Fruit fly (Drosophila melanogaster) whole organism, embryonic: ENCODE measurements around the gene CG31886.
A peak's percentile ranks its signal among the peaks of the same experiment; 100 is the strongest.

Experiments used
- ATbp ChIP-seq: fragments of 200-800 bp; sonication (Bioruptor generic); optimal IDR thresholded peaks from 2 replicates; lab custom pipeline; 2017; ENCODE audit warnings: missing biosample characterization, mild to moderate bottlenecking, missing genetic modification characterization, missing genetic modification reagents
- B-H2 ChIP-seq: fragments of 200-800 bp; sonication (Bioruptor generic); optimal IDR thresholded peaks from 2 replicates; lab custom pipeline; 2018; ENCODE audit warnings: missing biosample characterization, mild to moderate bottlenecking, missing genetic modification characterization
- CG10321 ChIP-seq: fragments of 200-800 bp; sonication (Bioruptor generic); IDR thresholded peaks from 2 replicates; pipeline ENCODE4 v1.3.6; 2022; ENCODE audit warnings: missing biosample characterization, missing genetic modification characterization
- CG11723 ChIP-seq: fragments of 200-800 bp; sonication (Bioruptor generic); optimal IDR thresholded peaks from 2 replicates; lab custom pipeline; 2017; ENCODE audit warnings: missing biosample characterization, mild to moderate bottlenecking, missing genetic modification characterization
- CG12769 ChIP-seq: fragments of 200-800 bp; sonication (Bioruptor generic); optimal IDR thresholded peaks from 2 replicates; lab custom pipeline; 2019; ENCODE audit warnings: missing biosample characterization, mild to moderate bottlenecking, missing genetic modification characterization, moderate library complexity
- CG13624 ChIP-seq: fragments of 200-800 bp; sonication (Bioruptor generic); optimal IDR thresholded peaks from 2 replicates; lab custom pipeline; 2016; ENCODE audit warnings: missing biosample characterization, missing genetic modification characterization
- CG15011 ChIP-seq: fragments of 200-800 bp; sonication (Bioruptor generic); optimal IDR thresholded peaks from 3 replicates; lab custom pipeline; 2018; ENCODE audit warnings: missing biosample characterization, mild to moderate bottlenecking, missing genetic modification characterization
- CG15073 ChIP-seq: fragments of 200-800 bp; sonication (Bioruptor generic); optimal IDR thresholded peaks from 2 replicates; lab custom pipeline; 2016; ENCODE audit warnings: missing biosample characterization, missing genetic modification characterization
- CG17568 ChIP-seq: fragments of 200-800 bp; sonication (Bioruptor generic); optimal IDR thresholded peaks from 2 replicates; lab custom pipeline; 2018; ENCODE audit warnings: missing biosample characterization, mild to moderate bottlenecking, missing genetic modification characterization, moderate library complexity
- CG2199 ChIP-seq: fragments of 200-800 bp; sonication (Bioruptor generic); IDR thresholded peaks from 3 replicates; pipeline ENCODE4 v1.3.6; 2022; ENCODE audit warnings: missing biosample characterization, missing genetic modification characterization
- CG30403 ChIP-seq: fragments of 200-800 bp; sonication (Bioruptor generic); optimal IDR thresholded peaks from 3 replicates; lab custom pipeline; 2016; ENCODE audit warnings: missing biosample characterization, missing genetic modification characterization
- CG31365 ChIP-seq: fragments of 200-800 bp; sonication (Bioruptor generic); optimal IDR thresholded peaks from 2 replicates; lab custom pipeline; 2018; ENCODE audit warnings: missing biosample characterization, mild to moderate bottlenecking, missing genetic modification characterization
- CG32767 ChIP-seq: fragments of 200-800 bp; sonication (Bioruptor generic); IDR thresholded peaks from 2 replicates; pipeline ENCODE4 v1.3.6; 2022; ENCODE audit warnings: missing biosample characterization, missing genetic modification characterization
- CG4404 ChIP-seq: fragments of 200-800 bp; sonication (Bioruptor generic); IDR thresholded peaks from 2 replicates; pipeline ENCODE4 v1.3.6; 2022; ENCODE audit warnings: missing biosample characterization, missing genetic modification characterization
- CG6813 ChIP-seq: fragments of 200-800 bp; sonication (Bioruptor generic); optimal IDR thresholded peaks from 2 replicates; lab custom pipeline; 2017; ENCODE audit warnings: missing biosample characterization, missing genetic modification characterization, mild to moderate bottlenecking, moderate library complexity, missing genetic modification reagents
- CG7556 ChIP-seq: fragments of 200-800 bp; sonication (Bioruptor generic); optimal IDR thresholded peaks from 2 replicates; lab custom pipeline; 2017; ENCODE audit warnings: missing biosample characterization, mild to moderate bottlenecking, missing genetic modification characterization
- CG9797 ChIP-seq: fragments of 200-800 bp; sonication (Bioruptor generic); optimal IDR thresholded peaks from 3 replicates; lab custom pipeline; 2018; ENCODE audit warnings: missing biosample characterization, mild to moderate bottlenecking, missing genetic modification characterization
- Chrac-16 ChIP-seq: fragments of 200-800 bp; sonication (Bioruptor generic); optimal IDR thresholded peaks from 3 replicates; lab custom pipeline; 2016; ENCODE audit warnings: missing biosample characterization, missing genetic modification characterization
- D ChIP-seq, 2 experiments: fragments of 200-800 bp in 1 of 2; fragments of >200 bp in 1 of 2; sonication (Bioruptor generic) in 1 of 2; optimal IDR thresholded peaks; 2 replicates in 1 of 2; 3 replicates in 1 of 2; lab custom pipeline; 2017; ENCODE audit warnings: mild to moderate bottlenecking in 1 of 2, missing biosample characterization in 1 of 2, missing genetic modification characterization in 1 of 2, missing genetic modification reagents in 1 of 2
- Dbx ChIP-seq: fragments of 200-800 bp; sonication (Bioruptor generic); IDR thresholded peaks from 3 replicates; pipeline ENCODE4 v1.3.6; 2022; ENCODE audit warnings: missing biosample characterization, missing genetic modification characterization
- Gug ChIP-seq: fragments of 200-800 bp; sonication (Bioruptor generic); IDR thresholded peaks from 4 replicates; pipeline ENCODE4 v1.3.6; 2022; ENCODE audit warnings: missing biosample characterization, missing genetic modification characterization
- H2.0 ChIP-seq: fragments of 200-800 bp; sonication (Bioruptor generic); IDR thresholded peaks from 2 replicates; pipeline ENCODE4 v1.3.6; 2022; ENCODE audit warnings: missing biosample characterization, missing genetic modification characterization
- Hey ChIP-seq: fragments of 200-800 bp; sonication (Bioruptor generic); optimal IDR thresholded peaks from 3 replicates; lab custom pipeline; 2018; ENCODE audit warnings: missing biosample characterization, mild to moderate bottlenecking, missing genetic modification characterization
- HmgZ ChIP-seq: fragments of 200-800 bp; sonication (Bioruptor generic); optimal IDR thresholded peaks from 2 replicates; lab custom pipeline; 2018; ENCODE audit warnings: missing biosample characterization, mild to moderate bottlenecking, missing genetic modification characterization
- Hr51 ChIP-seq, 2 experiments: fragments of 200-800 bp; sonication (Bioruptor generic); optimal IDR thresholded peaks; 2 replicates in 1 of 2; 3 replicates in 1 of 2; lab custom pipeline; 2016 to 2018; ENCODE audit warnings: missing biosample characterization in 2 of 2, missing genetic modification characterization in 2 of 2, mild to moderate bottlenecking in 1 of 2, moderate library complexity in 1 of 2
- Mad ChIP-seq: fragments of 200-800 bp; sonication (Bioruptor generic); optimal IDR thresholded peaks from 2 replicates; lab custom pipeline; 2016; ENCODE audit warnings: missing biosample characterization, missing genetic modification characterization
- Myb ChIP-seq: fragments of 200-800 bp; sonication (Bioruptor generic); optimal IDR thresholded peaks from 2 replicates; lab custom pipeline; 2016; ENCODE audit warnings: missing biosample characterization, missing genetic modification characterization
- NK7.1 ChIP-seq: fragments of 200-800 bp; sonication (Bioruptor generic); optimal IDR thresholded peaks from 3 replicates; lab custom pipeline; 2016; ENCODE audit warnings: missing biosample characterization, missing genetic modification characterization
- Nf-YA ChIP-seq: fragments of 200-800 bp; sonication (Bioruptor generic); IDR thresholded peaks from 2 replicates; pipeline ENCODE4 v1.3.6; 2022; ENCODE audit warnings: missing biosample characterization, missing genetic modification characterization
- Ssrp ChIP-seq: fragments of 200-800 bp; sonication (Bioruptor generic); optimal IDR thresholded peaks from 2 replicates; lab custom pipeline; 2018; ENCODE audit warnings: missing biosample characterization, mild to moderate bottlenecking, missing genetic modification characterization, moderate library complexity
- ato ChIP-seq: fragments of 200-800 bp; sonication (Bioruptor generic); IDR thresholded peaks from 2 replicates; pipeline ENCODE4 v1.3.6; 2022; ENCODE audit warnings: missing biosample characterization, missing genetic modification characterization; ENCODE audit not compliant: partially characterized antibody
- az2 ChIP-seq: fragments of 200-800 bp; sonication (Bioruptor generic); optimal IDR thresholded peaks from 3 replicates; lab custom pipeline; 2016; ENCODE audit warnings: missing biosample characterization, missing genetic modification characterization
- bbx ChIP-seq: fragments of 200-800 bp; sonication (Bioruptor generic); IDR thresholded peaks from 2 replicates; pipeline ENCODE4 v1.3.6; 2022; ENCODE audit warnings: missing biosample characterization, missing genetic modification characterization; ENCODE audit not compliant: partially characterized antibody
- bowl ChIP-seq: fragments of 200-800 bp; sonication (Bioruptor generic); IDR thresholded peaks from 2 replicates; pipeline ENCODE4 v1.3.6; 2022; ENCODE audit warnings: missing biosample characterization, missing genetic modification characterization
- cato ChIP-seq: fragments of 200-800 bp; sonication (Bioruptor generic); optimal IDR thresholded peaks from 2 replicates; lab custom pipeline; 2016; ENCODE audit warnings: missing biosample characterization, missing genetic modification characterization, borderline replicate concordance
- ci ChIP-seq: fragments of 200-800 bp; sonication (Bioruptor generic); IDR thresholded peaks from 3 replicates; pipeline ENCODE4 v1.3.6; 2022; ENCODE audit warnings: missing biosample characterization, missing genetic modification characterization
- croc ChIP-seq: fragments of 200-800 bp; sonication (Bioruptor generic); conservative IDR thresholded peaks from 3 replicates; pipeline ENCODE4 v1.3.6; 2022; ENCODE audit warnings: missing biosample characterization, missing genetic modification characterization
- dmrt11E ChIP-seq: fragments of 200-800 bp; sonication (Bioruptor generic); optimal IDR thresholded peaks from 3 replicates; lab custom pipeline; 2018; ENCODE audit warnings: missing biosample characterization, mild to moderate bottlenecking, missing genetic modification characterization, moderate library complexity
- en ChIP-seq: fragments of 200-800 bp; sonication (Bioruptor generic); optimal IDR thresholded peaks from 2 replicates; lab custom pipeline; 2016; ENCODE audit warnings: missing biosample characterization, missing genetic modification characterization
- eyg ChIP-seq: fragments of 200-800 bp; sonication (Bioruptor generic); optimal IDR thresholded peaks from 3 replicates; lab custom pipeline; 2016; ENCODE audit warnings: missing biosample characterization, missing genetic modification characterization
- fd64A ChIP-seq: fragments of 200-800 bp; sonication (Bioruptor generic); optimal IDR thresholded peaks from 3 replicates; lab custom pipeline; 2018; ENCODE audit warnings: missing biosample characterization, mild to moderate bottlenecking, missing genetic modification characterization
- gce ChIP-seq: fragments of 200-800 bp; sonication (Bioruptor generic); IDR thresholded peaks from 3 replicates; pipeline ENCODE4 v1.3.6; 2022; ENCODE audit warnings: missing biosample characterization, missing genetic modification characterization
- gfzf ChIP-seq: fragments of 200-800 bp; sonication (Bioruptor generic); optimal IDR thresholded peaks from 2 replicates; lab custom pipeline; 2016; ENCODE audit warnings: missing biosample characterization, mild to moderate bottlenecking, missing genetic modification characterization, moderate library complexity
- gro ChIP-seq: fragments of 200-800 bp; sonication (Bioruptor generic); optimal IDR thresholded peaks from 2 replicates; lab custom pipeline; 2016; ENCODE audit warnings: missing biosample characterization, missing genetic modification characterization
- pfk ChIP-seq: fragments of 200-800 bp; sonication (Bioruptor generic); optimal IDR thresholded peaks from 2 replicates; lab custom pipeline; 2018; ENCODE audit warnings: missing biosample characterization, mild to moderate bottlenecking, missing genetic modification characterization, moderate library complexity
- row ChIP-seq: fragments of 200-800 bp; sonication (Bioruptor generic); IDR thresholded peaks from 3 replicates; pipeline ENCODE4 v1.3.6; 2022; ENCODE audit warnings: missing biosample characterization, missing genetic modification characterization
- sqz ChIP-seq: fragments of 200-800 bp; sonication (Bioruptor generic); optimal IDR thresholded peaks from 3 replicates; lab custom pipeline; 2018; ENCODE audit warnings: missing biosample characterization, mild to moderate bottlenecking, missing genetic modification characterization
- stc ChIP-seq: fragments of 200-800 bp; sonication (Bioruptor generic); IDR thresholded peaks from 2 replicates; pipeline ENCODE4 v1.3.6; 2022; ENCODE audit warnings: missing biosample characterization, missing genetic modification characterization
- tap ChIP-seq: fragments of 200-800 bp; optimal IDR thresholded peaks from 3 replicates; lab custom pipeline; 2019; ENCODE audit warnings: missing biosample characterization, mild to moderate bottlenecking, missing genetic modification characterization, moderate library complexity
- unpg ChIP-seq: fragments of 200-800 bp; sonication (Bioruptor generic); optimal IDR thresholded peaks from 3 replicates; lab custom pipeline; 2018; ENCODE audit warnings: missing biosample characterization, mild to moderate bottlenecking, missing genetic modification characterization, moderate library complexity

The CG31886 gene

DNA sequence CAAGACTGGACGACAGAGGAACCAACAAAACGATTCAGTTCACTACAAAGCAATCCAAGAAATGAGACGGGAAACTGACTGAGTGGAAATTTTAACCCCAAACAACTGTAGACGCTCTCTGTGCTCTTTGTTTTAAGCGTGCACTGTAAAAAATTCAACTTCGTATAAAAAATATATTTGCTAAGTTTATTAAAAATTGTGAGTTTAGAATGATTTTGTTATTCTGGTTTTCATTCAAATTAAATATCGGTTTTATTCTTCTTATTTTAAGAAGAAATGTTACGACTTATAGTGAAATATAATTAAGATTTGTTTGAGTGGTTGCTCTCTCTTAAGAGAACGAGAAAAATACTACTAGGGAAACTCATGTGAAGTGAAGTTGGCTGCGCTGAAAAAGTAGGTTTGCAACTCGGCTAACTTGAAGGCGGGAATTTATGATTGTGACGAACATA, 779 bp downstream of the CG31886 start (continued):
- TF ChIP-seq CG4404 (GFP tag; lab: Robert Waterston, UW) (peak; percentile 94), sqz (GFP tag; lab: Kevin White, UChicago) (peak; percentile 47), HmgZ (tag; lab: Kevin White, UChicago) (peak; percentile 91), cato (peak; percentile 87), ci (GFP tag; lab: Robert Waterston, UW) (peak; percentile 98), ATbp (GFP tag; lab: Kevin White, UChicago) (peak; percentile 92), H2.0 (peak; percentile 98), NK7.1 (GFP tag; lab: Kevin White, UChicago) (peak; percentile 87), Gug (peak; percentile 91), unpg (peak; percentile 95), en (GFP tag; lab: Kevin White, UChicago) (peak; percentile 74), tap (tag; lab: Kevin White, UChicago) (peak; percentile 87), CG6813 (GFP tag; lab: Kevin White, UChicago) (peak; percentile 87), Hr51 (GFP tag; optimal IDR thresholded peaks at IDR 0.05; lab: Kevin White, UChicago) (peak; percentile 90 to 98), CG7556 (GFP tag; lab: Kevin White, UChicago) (peak; percentile 96), D (optimal IDR thresholded peaks at IDR 0.05; lab: Kevin White, UChicago) (no peak), D (GFP tag; optimal IDR thresholded peaks at IDR 0.05; lab: Kevin White, UChicago) (peak; percentile 90), CG15011 (GFP tag; lab: Kevin White, UChicago) (peak; percentile 83), croc (GFP tag; lab: Robert Waterston, UW) (peak; percentile 96), CG11723 (GFP tag; lab: Kevin White, UChicago) (peak; percentile 78), eyg (GFP tag; lab: Kevin White, UChicago) (peak; percentile 80), row (GFP tag; lab: Robert Waterston, UW) (peak; percentile 99), stc (GFP tag; lab: Robert Waterston, UW) (peak; percentile 99), Dbx (GFP tag; lab: Robert Waterston, UW) (peak; percentile 98), CG15073 (GFP tag; lab: Kevin White, UChicago) (peak; percentile 70), CG17568 (GFP tag; lab: Kevin White, UChicago) (peak; percentile 88), CG10321 (GFP tag; lab: Robert Waterston, UW) (peak; percentile 83), CG12769 (tag; lab: Kevin White, UChicago) (peak; percentile 88), gro (GFP tag; lab: Kevin White, UChicago) (peak; percentile 68), bbx (GFP tag; lab: Robert Waterston, UW) (no peak), Nf-YA (GFP tag; lab: Robert Waterston, UW) (peak; percentile 98), CG9797 (GFP tag; lab: Kevin White, UChicago) (no peak), CG31365 (tag; lab: Kevin White, UChicago) (peak; percentile 63), Chrac-16 (GFP tag; lab: Kevin White, UChicago) (peak; percentile 92), dmrt11E (tag; lab: Kevin White, UChicago) (peak; percentile 99), B-H2 (peak; percentile 84), gfzf (GFP tag; lab: Kevin White, UChicago) (peak; percentile 33), CG30403 (GFP tag; lab: Kevin White, UChicago) (peak; percentile 96), ato (GFP tag; lab: Robert Waterston, UW) (no peak), Mad (GFP tag; lab: Kevin White, UChicago) (peak; percentile 84), pfk (GFP tag; lab: Kevin White, UChicago) (peak; percentile 37), fd64A (GFP tag; lab: Kevin White, UChicago) (peak; percentile 42), bowl (GFP tag; lab: Robert Waterston, UW) (peak; percentile 97), CG2199 (GFP tag; lab: Robert Waterston, UW) (peak; percentile 95), Myb (GFP tag; lab: Kevin White, UChicago) (peak; percentile 66), gce (GFP tag; lab: Robert Waterston, UW) (peak; percentile 96), Ssrp (tag; lab: Kevin White, UChicago) (peak; percentile 97), az2 (GFP tag; lab: Kevin White, UChicago) (peak; percentile 98), CG13624 (GFP tag; lab: Kevin White, UChicago) (peak; percentile 88), Hey (tag; lab: Kevin White, UChicago) (peak; percentile 44), CG32767 (GFP tag; lab: Robert Waterston, UW) (peak; percentile 98)
